Fruit fly (Drosophila melanogaster) whole organism, embryonic: ENCODE data around the gene Eip75B.
A peak's percentile ranks its signal among the peaks of the same experiment; 100 is the strongest.

Experiments used
- Atf3 ChIP-seq: fragments of 200-800 bp; sonication (Bioruptor generic); optimal IDR thresholded peaks from 3 replicates; lab custom pipeline; 2016; ENCODE audit warnings: missing biosample characterization, missing genetic modification characterization
- Bgb ChIP-seq: fragments of 200-800 bp; sonication (Bioruptor generic); IDR thresholded peaks from 2 replicates; pipeline ENCODE4 v1.3.6; 2022; ENCODE audit warnings: missing biosample characterization, missing genetic modification characterization; ENCODE audit not compliant: partially characterized antibody
- C15 ChIP-seq: fragments of 200-800 bp; sonication (Bioruptor generic); IDR thresholded peaks from 3 replicates; pipeline ENCODE4 v1.3.6; 2022; ENCODE audit warnings: missing biosample characterization, missing genetic modification characterization
- CG10543 ChIP-seq: fragments of 200-800 bp; sonication (Bioruptor generic); optimal IDR thresholded peaks from 3 replicates; lab custom pipeline; 2017; ENCODE audit warnings: missing biosample characterization, mild to moderate bottlenecking, missing genetic modification characterization, moderate library complexity
- CG11504 ChIP-seq: fragments of 200-800 bp; sonication (Bioruptor generic); optimal IDR thresholded peaks from 3 replicates; lab custom pipeline; 2019; ENCODE audit warnings: missing biosample characterization, mild to moderate bottlenecking, missing genetic modification characterization, moderate library complexity
- CG11695 ChIP-seq: fragments of 200-800 bp; sonication (Bioruptor generic); IDR thresholded peaks from 3 replicates; pipeline ENCODE4 v1.3.6; 2022; ENCODE audit warnings: missing biosample characterization, missing genetic modification characterization
- CG12659 ChIP-seq: fragments of 200-800 bp; sonication (Bioruptor generic); optimal IDR thresholded peaks from 3 replicates; lab custom pipeline; 2017; ENCODE audit warnings: mild to moderate bottlenecking, missing biosample characterization, missing genetic modification reagents, missing genetic modification characterization
- CG12744 ChIP-seq: fragments of 200-800 bp; sonication (Bioruptor generic); optimal IDR thresholded peaks from 2 replicates; lab custom pipeline; 2016; ENCODE audit warnings: missing biosample characterization, missing genetic modification characterization
- CG13894 ChIP-seq: fragments of 200-800 bp; sonication (Bioruptor generic); optimal IDR thresholded peaks from 3 replicates; lab custom pipeline; 2018; ENCODE audit warnings: missing biosample characterization, mild to moderate bottlenecking, missing genetic modification characterization, moderate library complexity
- CG17568 ChIP-seq: fragments of 200-800 bp; sonication (Bioruptor generic); optimal IDR thresholded peaks from 2 replicates; lab custom pipeline; 2018; ENCODE audit warnings: missing biosample characterization, mild to moderate bottlenecking, missing genetic modification characterization, moderate library complexity
- CG17912 ChIP-seq: fragments of 200-800 bp; sonication (Bioruptor generic); optimal IDR thresholded peaks from 2 replicates; lab custom pipeline; 2018; ENCODE audit warnings: missing biosample characterization, mild to moderate bottlenecking, missing genetic modification characterization
- CG2129 ChIP-seq: fragments of 200-800 bp; sonication (Bioruptor generic); IDR thresholded peaks from 2 replicates; pipeline ENCODE4 v1.3.6; 2022; ENCODE audit warnings: missing biosample characterization, missing genetic modification characterization; ENCODE audit not compliant: partially characterized antibody
- CG32532 ChIP-seq: fragments of 200-800 bp; sonication (Bioruptor generic); IDR thresholded peaks from 2 replicates; pipeline ENCODE4 v1.3.6; 2022; ENCODE audit warnings: missing biosample characterization, missing genetic modification characterization
- CG8924 ChIP-seq: fragments of 200-800 bp; optimal IDR thresholded peaks from 3 replicates; lab custom pipeline; 2019; ENCODE audit warnings: missing biosample characterization, mild to moderate bottlenecking, missing genetic modification characterization, moderate library complexity
- Camta ChIP-seq: fragments of 200-800 bp; sonication (Bioruptor generic); optimal IDR thresholded peaks from 2 replicates; lab custom pipeline; 2016; ENCODE audit warnings: missing biosample characterization, missing genetic modification characterization
- D19A ChIP-seq: fragments of 200-800 bp; optimal IDR thresholded peaks from 3 replicates; lab custom pipeline; 2019; ENCODE audit warnings: missing biosample characterization, mild to moderate bottlenecking, missing genetic modification characterization, moderate library complexity
- Deaf1 ChIP-seq: fragments of 200-800 bp; optimal IDR thresholded peaks from 3 replicates; lab custom pipeline; 2019; ENCODE audit warnings: missing biosample characterization, mild to moderate bottlenecking, missing genetic modification characterization, moderate library complexity
- Dp ChIP-seq: fragments of 200-800 bp; sonication (Bioruptor generic); optimal IDR thresholded peaks from 2 replicates; lab custom pipeline; 2018; ENCODE audit warnings: missing biosample characterization, mild to moderate bottlenecking, missing genetic modification characterization, moderate library complexity
- Fer1 ChIP-seq: fragments of 200-800 bp; sonication (Bioruptor generic); optimal IDR thresholded peaks from 2 replicates; lab custom pipeline; 2017; ENCODE audit warnings: missing biosample characterization, mild to moderate bottlenecking, missing genetic modification characterization
- Hmr ChIP-seq: fragments of 200-800 bp; sonication (Bioruptor generic); optimal IDR thresholded peaks from 3 replicates; lab custom pipeline; 2017; ENCODE audit warnings: mild to moderate bottlenecking, missing biosample characterization, missing genetic modification reagents, missing genetic modification characterization
- Hr39 ChIP-seq: fragments of >200 bp; optimal IDR thresholded peaks from 2 replicates; lab custom pipeline; 2017
- Jarid2 ChIP-seq: fragments of 200-800 bp; sonication (Bioruptor generic); optimal IDR thresholded peaks from 3 replicates; lab custom pipeline; 2017; ENCODE audit warnings: mild to moderate bottlenecking, missing biosample characterization, missing genetic modification reagents, missing genetic modification characterization
- Max ChIP-seq: fragments of 200-800 bp; sonication (Bioruptor generic); optimal IDR thresholded peaks from 2 replicates; lab custom pipeline; 2016; ENCODE audit warnings: missing biosample characterization, mild to moderate bottlenecking, missing genetic modification characterization
- Mes4 ChIP-seq: fragments of 200-800 bp; sonication (Bioruptor generic); optimal IDR thresholded peaks from 2 replicates; lab custom pipeline; 2016; ENCODE audit warnings: missing biosample characterization, missing genetic modification characterization
- Mrtf ChIP-seq: fragments of 200-800 bp; sonication (Bioruptor generic); IDR thresholded peaks from 3 replicates; pipeline ENCODE4 v1.3.6; 2022; ENCODE audit warnings: missing biosample characterization, missing genetic modification characterization
- Pdp1 ChIP-seq, 2 experiments: fragments of 200-800 bp; sonication (Bioruptor generic); optimal IDR thresholded peaks; 3 replicates each; lab custom pipeline; 2016; ENCODE audit warnings: missing biosample characterization in 2 of 2, missing genetic modification characterization in 2 of 2, mild to moderate bottlenecking in 1 of 2, moderate library complexity in 1 of 2
- Poxn ChIP-seq: fragments of 200-800 bp; sonication (Bioruptor generic); IDR thresholded peaks from 2 replicates; pipeline ENCODE4 v1.3.6; 2022; ENCODE audit warnings: missing biosample characterization, missing genetic modification characterization
- Vsx1 ChIP-seq: fragments of 200-800 bp; sonication (Bioruptor generic); optimal IDR thresholded peaks from 2 replicates; lab custom pipeline; 2017; ENCODE audit warnings: missing biosample characterization, mild to moderate bottlenecking, missing genetic modification characterization, missing genetic modification reagents
- az2 ChIP-seq: fragments of 200-800 bp; sonication (Bioruptor generic); optimal IDR thresholded peaks from 3 replicates; lab custom pipeline; 2016; ENCODE audit warnings: missing biosample characterization, missing genetic modification characterization
- chinmo ChIP-seq: fragments of 200-800 bp; sonication (Bioruptor generic); IDR thresholded peaks from 4 replicates; pipeline ENCODE4 v1.3.6; 2022; ENCODE audit warnings: missing biosample characterization, missing genetic modification characterization; ENCODE audit not compliant: partially characterized antibody
- cwo ChIP-seq: fragments of 200-800 bp; sonication (Bioruptor generic); optimal IDR thresholded peaks from 3 replicates; lab custom pipeline; 2017; ENCODE audit warnings: missing biosample characterization, missing genetic modification characterization, mild to moderate bottlenecking, moderate library complexity, missing genetic modification reagents
- ftz-f1 ChIP-seq: fragments of 200-800 bp; sonication (Bioruptor generic); optimal IDR thresholded peaks from 2 replicates; lab custom pipeline; 2016; ENCODE audit warnings: missing biosample characterization, missing genetic modification characterization
- gcm ChIP-seq: fragments of 200-800 bp; sonication (Bioruptor generic); optimal IDR thresholded peaks from 2 replicates; lab custom pipeline; 2019; ENCODE audit warnings: missing biosample characterization, mild to moderate bottlenecking, missing genetic modification characterization, moderate library complexity
- hth ChIP-seq: fragments of >200 bp; optimal IDR thresholded peaks from 2 replicates; lab custom pipeline; 2017; ENCODE audit warnings: inconsistent platforms
- jing ChIP-seq: fragments of 200-800 bp; sonication (Bioruptor generic); optimal IDR thresholded peaks from 2 replicates; lab custom pipeline; 2018; ENCODE audit warnings: missing biosample characterization, mild to moderate bottlenecking, missing genetic modification characterization
- lab ChIP-seq: fragments of 200-800 bp; sonication (Bioruptor generic); optimal IDR thresholded peaks from 3 replicates; lab custom pipeline; 2017; ENCODE audit warnings: missing biosample characterization, missing genetic modification characterization, mild to moderate bottlenecking, moderate library complexity, missing genetic modification reagents
- mam ChIP-seq: fragments of 200-800 bp; sonication (Bioruptor generic); optimal IDR thresholded peaks from 3 replicates; lab custom pipeline; 2016; ENCODE audit warnings: missing biosample characterization, missing genetic modification characterization
- mirr ChIP-seq: fragments of 200-800 bp; sonication (Bioruptor generic); optimal IDR thresholded peaks from 3 replicates; lab custom pipeline; 2018; ENCODE audit warnings: missing biosample characterization, mild to moderate bottlenecking, missing genetic modification characterization
- odd ChIP-seq: fragments of 200-800 bp; sonication (Bioruptor generic); optimal IDR thresholded peaks from 2 replicates; lab custom pipeline; 2017; ENCODE audit warnings: missing biosample characterization, mild to moderate bottlenecking, missing genetic modification characterization
- pb ChIP-seq: fragments of 200-800 bp; sonication (Bioruptor generic); optimal IDR thresholded peaks from 3 replicates; lab custom pipeline; 2016; ENCODE audit warnings: missing biosample characterization, missing genetic modification characterization
- peb ChIP-seq: fragments of 200-800 bp; sonication (Bioruptor generic); IDR thresholded peaks from 2 replicates; pipeline ENCODE4 v1.3.6; 2022; ENCODE audit warnings: missing biosample characterization, missing genetic modification characterization
- rib ChIP-seq: fragments of 200-800 bp; sonication (Bioruptor generic); IDR thresholded peaks from 2 replicates; pipeline ENCODE4 v1.3.6; 2022; ENCODE audit warnings: missing biosample characterization, missing genetic modification characterization
- scrt ChIP-seq: fragments of 200-800 bp; sonication (Bioruptor generic); optimal IDR thresholded peaks from 2 replicates; lab custom pipeline; 2018; ENCODE audit warnings: missing biosample characterization, mild to moderate bottlenecking, missing genetic modification characterization, moderate library complexity
- sd ChIP-seq: fragments of 200-800 bp; sonication (Bioruptor generic); optimal IDR thresholded peaks from 3 replicates; lab custom pipeline; 2018; ENCODE audit warnings: missing biosample characterization, mild to moderate bottlenecking, missing genetic modification characterization, moderate library complexity
- sqz ChIP-seq: fragments of 200-800 bp; sonication (Bioruptor generic); optimal IDR thresholded peaks from 3 replicates; lab custom pipeline; 2018; ENCODE audit warnings: missing biosample characterization, mild to moderate bottlenecking, missing genetic modification characterization
- ssp ChIP-seq: fragments of 200-800 bp; sonication (Bioruptor generic); IDR thresholded peaks from 2 replicates; pipeline ENCODE4 v1.3.6; 2022; ENCODE audit warnings: missing biosample characterization, missing genetic modification characterization
- tin ChIP-seq: fragments of 200-800 bp; sonication (Bioruptor generic); optimal IDR thresholded peaks from 3 replicates; lab custom pipeline; 2016; ENCODE audit warnings: missing biosample characterization, missing genetic modification characterization

Eip75B gene

DNA sequence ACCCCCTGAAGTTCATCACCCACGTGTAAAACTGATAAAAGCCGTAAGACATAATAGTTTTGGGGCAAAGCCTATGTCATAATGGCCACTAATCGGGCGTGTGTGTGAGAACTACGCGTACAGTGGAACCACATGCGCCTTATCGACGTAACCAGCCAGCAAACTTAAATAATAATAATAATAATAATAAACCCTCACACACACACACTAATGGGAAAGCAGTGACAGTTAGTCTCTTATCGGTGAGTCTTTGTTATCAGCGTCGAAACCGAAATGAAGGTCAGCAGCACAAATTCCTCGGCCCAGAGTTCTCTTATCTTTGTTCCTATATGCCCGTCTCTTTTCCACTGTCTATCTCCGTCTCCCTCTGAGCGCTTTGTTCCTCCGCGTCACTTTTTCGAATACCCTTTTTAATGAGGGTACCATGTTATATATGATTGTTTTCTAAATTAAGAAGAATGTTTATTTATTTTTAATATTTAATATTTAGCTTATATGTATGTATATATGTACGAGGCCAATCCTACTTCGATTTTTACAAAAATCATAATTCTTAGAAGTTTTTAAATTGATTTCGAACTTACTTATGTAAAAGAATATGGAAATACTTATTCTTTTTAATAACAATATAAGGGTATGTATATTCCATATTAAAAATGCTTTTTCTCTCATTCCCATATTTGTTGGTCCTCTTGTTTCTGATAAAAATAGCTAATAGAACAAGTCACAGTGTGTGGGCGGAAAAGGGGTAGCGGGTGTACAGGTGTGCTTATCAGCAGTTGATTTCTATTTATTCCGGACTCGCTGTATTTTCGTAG lies 61.2 kb downstream of the Eip75B start (continued):
- TF ChIP-seq CG11695 (GFP tag; lab: Robert Waterston, UW) (peak; percentile 54; the same call in 2 of the 3 replicates), Mrtf (GFP tag; lab: Robert Waterston, UW) (no peak), mam (GFP tag; lab: Kevin White, UChicago) (no peak), Atf3 (no peak), D19A (tag; lab: Kevin White, UChicago) (peak; percentile 99), az2 (GFP tag; lab: Kevin White, UChicago) (peak; percentile 20), hth (lab: Kevin White, UChicago) (no peak), Max (GFP tag; lab: Kevin White, UChicago) (no peak), peb (GFP tag; lab: Robert Waterston, UW) (no peak), Poxn (GFP tag; lab: Robert Waterston, UW) (no peak), CG17912 (GFP tag; lab: Kevin White, UChicago) (no peak), Mes4 (GFP tag; lab: Kevin White, UChicago) (no peak), CG11504 (tag; lab: Kevin White, UChicago) (peak; percentile 77), Hr39 (lab: Kevin White, UChicago) (no peak), CG32532 (GFP tag; lab: Robert Waterston, UW) (no peak; the same call in 1 of the 2 replicates), Dp (GFP tag; lab: Kevin White, UChicago) (no peak), CG12744 (GFP tag; lab: Kevin White, UChicago) (no peak), C15 (no peak), CG12659 (GFP tag; lab: Kevin White, UChicago) (peak; percentile 54), cwo (peak; percentile 63), tin (GFP tag; lab: Kevin White, UChicago) (peak; percentile 10), pb (GFP tag; lab: Kevin White, UChicago) (no peak), CG17568 (peak; percentile 30)
- TF ChIP-seq, all 482 proteins: peak for 173

DNA sequence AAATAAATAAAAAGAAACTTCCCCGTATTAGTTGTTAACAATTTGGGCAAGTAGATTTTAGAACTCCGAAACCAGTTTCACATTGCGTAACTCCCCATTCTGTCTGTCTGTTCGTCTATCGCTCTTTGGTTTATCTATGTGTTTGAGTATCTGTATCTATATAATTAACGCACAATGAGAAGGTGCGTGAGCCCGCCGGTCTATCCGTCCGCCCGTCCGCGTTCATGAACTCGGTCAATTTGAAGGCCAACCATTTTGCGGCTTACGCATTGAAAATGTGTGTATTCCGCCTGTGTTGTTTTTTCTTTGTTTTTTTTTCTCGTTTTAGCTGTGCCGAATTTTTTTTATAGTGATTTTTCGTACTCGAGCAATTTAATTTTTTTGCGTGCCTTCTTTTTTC lies 62.3 kb downstream of the Eip75B start:
- TF ChIP-seq Vsx1 (GFP tag; lab: Kevin White, UChicago) (peak; percentile 20), Camta (GFP tag; lab: Kevin White, UChicago) (no peak), Bgb (no peak), Fer1 (peak; percentile 15), scrt (no peak), CG17568 (peak; percentile 16), sqz (GFP tag; lab: Kevin White, UChicago) (peak; percentile 50), ssp (GFP tag; lab: Robert Waterston, UW) (no peak), jing (GFP tag; lab: Kevin White, UChicago) (no peak), CG17912 (GFP tag; lab: Kevin White, UChicago) (no peak), Pdp1 (GFP tag; optimal IDR thresholded peaks at IDR 0.05; lab: Kevin White, UChicago) (peak in 1 of 2 experiments; percentile 89), cwo (peak; percentile 15), gcm (GFP tag; lab: Kevin White, UChicago) (no peak), Jarid2 (GFP tag; lab: Kevin White, UChicago) (no peak), Hmr (GFP tag; lab: Kevin White, UChicago) (peak; percentile 24), sd (tag; lab: Kevin White, UChicago) (peak; percentile 64), odd (peak; percentile 13), ftz-f1 (peak; percentile 97), rib (GFP tag; lab: Robert Waterston, UW) (peak; percentile 91), mirr (GFP tag; lab: Kevin White, UChicago) (peak; percentile 63), CG10543 (GFP tag; lab: Kevin White, UChicago) (peak; percentile 61), Deaf1 (tag; lab: Kevin White, UChicago) (no peak), CG13894 (tag; lab: Kevin White, UChicago) (peak; percentile 67), lab (peak; percentile 47), CG2129 (no peak), CG8924 (tag; lab: Kevin White, UChicago) (peak; percentile 0), chinmo (GFP tag; lab: Robert Waterston, UW) (peak; percentile 81; the same call in 2 of the 4 replicates), CG12659 (GFP tag; lab: Kevin White, UChicago) (peak; percentile 8)
